Worm (Caenorhabditis elegans): ENCODE data around the gene C47E8.11.

ce11 chrV:14682870-14683269, 5.5 kb upstream of the C47E8.11 start:
- TF ChIP-seq him-1 (tag; optimal IDR thresholded peaks at IDR 0.05) (no peak), W03F9.2 (tag; optimal IDR thresholded peaks at IDR 0.05) (no peak)

Measured in whole organism, L4/young adult.